Fruit fly (Drosophila melanogaster): ENCODE measurements around the gene puf.

DNA sequence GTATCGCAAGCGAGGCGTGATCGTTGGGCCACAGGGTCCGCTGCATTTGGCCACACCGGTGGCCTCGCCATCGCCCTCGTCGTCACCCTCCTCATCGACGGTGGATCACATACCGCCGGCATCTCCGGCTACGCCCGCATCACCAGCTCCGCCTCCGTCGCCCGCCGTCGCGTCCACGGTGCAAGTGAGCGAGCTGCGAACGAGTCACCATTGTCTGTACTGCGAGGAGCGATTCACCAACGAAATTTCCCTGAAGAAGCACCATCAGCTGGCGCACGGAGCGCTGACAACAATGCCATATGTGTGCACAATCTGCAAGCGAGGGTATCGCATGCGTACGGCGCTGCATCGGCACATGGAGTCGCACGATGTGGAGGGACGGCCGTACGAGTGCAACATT, 29.3 kb downstream of the puf start:
- TF ChIP-seq dac (GFP tag; optimal IDR thresholded peaks at IDR 0.05) = no peak
- no peak for TF ChIP-seq Sox15 (GFP tag; optimal IDR thresholded peaks at IDR 0.05)
- TF ChIP-seq Sox14 (GFP tag; optimal IDR thresholded peaks at IDR 0.05) = no peak
- no peak for TF ChIP-seq Sox102F (GFP tag; optimal IDR thresholded peaks at IDR 0.05)
- TF ChIP-seq CG10669 (GFP tag; optimal IDR thresholded peaks at IDR 0.05) = no peak
- no peak for TF ChIP-seq CG9139 (GFP tag; optimal IDR thresholded peaks at IDR 0.05)
- TF ChIP-seq CG16779 (tag; optimal IDR thresholded peaks at IDR 0.05) = no peak
- TF ChIP-seq Hr38 (GFP tag; optimal IDR thresholded peaks at IDR 0.05) = no peak
- TF ChIP-seq CG6808 (GFP tag; optimal IDR thresholded peaks at IDR 0.05) = no peak
- no peak for TF ChIP-seq achi (GFP tag; optimal IDR thresholded peaks at IDR 0.05)
- TF ChIP-seq CG11294 (GFP tag; IDR thresholded peaks at IDR 0.05) = no peak

Data from whole organism, prepupa.